Worm (Caenorhabditis elegans) whole organism, mixed stage, embryonic: ENCODE results near the gene C13A2.7.

Source experiments
- ces-1 ChIP-seq: fragments of 150-350 bp; optimal IDR thresholded peaks from 2 replicates; lab custom pipeline; 2014; ENCODE audit warnings: missing biosample characterization, missing genetic modification reagents, missing genetic modification characterization
- elt-3 ChIP-seq: fragments of 150-350 bp; optimal IDR thresholded peaks from 2 replicates; lab custom pipeline; 2014; ENCODE audit warnings: missing biosample characterization, missing genetic modification characterization
- lin-13 ChIP-seq: fragments of 150-350 bp; optimal IDR thresholded peaks from 2 replicates; lab custom pipeline; 2014; ENCODE audit warnings: missing biosample characterization, missing genetic modification characterization
- lsy-2 ChIP-seq: fragments of 150-350 bp; optimal IDR thresholded peaks from 2 replicates; lab custom pipeline; 2014; ENCODE audit warnings: missing biosample characterization, missing genetic modification characterization
- mep-1 ChIP-seq: fragments of 150-350 bp; optimal IDR thresholded peaks from 2 replicates; lab custom pipeline; 2017; ENCODE audit warnings: missing biosample characterization, missing genetic modification reagents, missing genetic modification characterization, inconsistent platforms
- nhr-12 ChIP-seq: fragments of 150-350 bp; optimal IDR thresholded peaks from 2 replicates; lab custom pipeline; 2014; ENCODE audit warnings: missing biosample characterization, missing genetic modification characterization
- nhr-28 ChIP-seq: fragments of 150-350 bp; optimal IDR thresholded peaks from 2 replicates; lab custom pipeline; 2014; ENCODE audit warnings: missing biosample characterization, missing genetic modification characterization
- pha-4 ChIP-seq: fragments of 150-350 bp; optimal IDR thresholded peaks from 2 replicates; lab custom pipeline; 2018; ENCODE audit warnings: missing biosample characterization, missing genetic modification reagents, missing genetic modification characterization
- unc-39 ChIP-seq: fragments of 150-350 bp; optimal IDR thresholded peaks from 2 replicates; lab custom pipeline; 2014; ENCODE audit warnings: missing biosample characterization, missing genetic modification characterization
- unc-62 ChIP-seq: fragments of 150-350 bp; optimal IDR thresholded peaks from 2 replicates; lab custom pipeline; 2014; ENCODE audit warnings: missing biosample characterization, missing genetic modification reagents, missing genetic modification characterization
- ztf-11 ChIP-seq: fragments of 150-350 bp; optimal IDR thresholded peaks from 2 replicates; lab custom pipeline; 2014; ENCODE audit warnings: missing biosample characterization, missing genetic modification characterization

- TF ChIP-seq pha-4 (tag; lab: Kevin White, UChicago) = no peak
- no peak for TF ChIP-seq unc-39 (tag; lab: Kevin White, UChicago)
- TF ChIP-seq nhr-12 (tag; lab: Kevin White, UChicago) = no peak
- no peak for TF ChIP-seq elt-3 (tag; lab: Kevin White, UChicago)
- TF ChIP-seq lin-13 (tag; lab: Kevin White, UChicago) = no peak
- TF ChIP-seq unc-62 (GFP tag; lab: Kevin White, UChicago) = no peak
- no peak for TF ChIP-seq mep-1 (tag; lab: Kevin White, UChicago)
- TF ChIP-seq ztf-11 (tag; lab: Kevin White, UChicago) = no peak
- TF ChIP-seq lsy-2 (tag; lab: Kevin White, UChicago) = no peak
- TF ChIP-seq ces-1 (GFP tag; lab: Kevin White, UChicago) = no peak
- no peak for TF ChIP-seq nhr-28 (tag; lab: Kevin White, UChicago)
Measured at ce11 chrV:7279090-7279489, 13.0 kb downstream of the C13A2.7 start, which contains the start of gene C13A2.4.
